Worm (Caenorhabditis elegans): Measurements from ENCODE around the gene ceph-41.

DNA sequence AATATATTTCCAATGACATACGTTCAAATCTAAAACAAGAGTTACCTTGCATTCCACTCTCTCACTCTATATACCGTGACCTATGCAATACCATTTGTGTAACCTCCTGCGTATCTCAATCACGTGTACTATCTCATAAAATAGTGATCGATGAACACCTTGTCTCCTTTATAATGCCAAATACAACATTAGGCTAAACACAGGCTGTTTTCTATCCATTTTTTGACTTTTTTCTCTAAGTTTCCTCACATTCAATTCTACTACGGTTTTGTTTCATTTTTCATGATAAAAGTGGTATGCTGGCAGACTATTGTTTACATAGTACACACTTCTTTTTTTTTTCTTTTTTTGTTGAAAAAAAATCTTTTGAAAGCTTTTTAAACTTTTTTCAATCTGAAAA lies 19.3 kb downstream of the ceph-41 start:
- TF ChIP-seq elt-3 (tag; optimal IDR thresholded peaks at IDR 0.05) (no peak), elt-1 (tag; optimal IDR thresholded peaks at IDR 0.05) (no peak), unc-62 (GFP tag; optimal IDR thresholded peaks at IDR 0.05) (no peak), nhr-237 (tag; optimal IDR thresholded peaks at IDR 0.05) (no peak), mdl-1 (tag; optimal IDR thresholded peaks at IDR 0.05) (peak; percentile 60 to 69), lin-11 (tag; optimal IDR thresholded peaks at IDR 0.05) (no peak), ceh-16 (tag; optimal IDR thresholded peaks at IDR 0.05) (no peak), aly-2 (tag; optimal IDR thresholded peaks at IDR 0.05) (no peak), zag-1 (tag; optimal IDR thresholded peaks at IDR 0.05) (no peak), unc-55 (GFP tag; optimal IDR thresholded peaks at IDR 0.05) (no peak)
